Fruit fly (Drosophila melanogaster) whole organism, prepupa: ENCODE measurements around the gene CG6503.

Experiments used
- CG10631 ChIP-seq: fragments of 200-800 bp; sonication (Bioruptor generic); optimal IDR thresholded peaks from 2 replicates; lab custom pipeline; 2016; ENCODE audit warnings: missing biosample characterization, missing genetic modification characterization
- CG11294 ChIP-seq: fragments of 200-800 bp; sonication (Bioruptor generic); IDR thresholded peaks from 2 replicates; pipeline ENCODE4 v1.3.6; 2022; ENCODE audit warnings: missing biosample characterization, missing genetic modification characterization
- CG11762 ChIP-seq: fragments of 200-800 bp; sonication (Bioruptor generic); optimal IDR thresholded peaks from 3 replicates; lab custom pipeline; 2016; ENCODE audit warnings: missing biosample characterization, missing genetic modification characterization; ENCODE audit not compliant: insufficient read depth
- CG11902 ChIP-seq: fragments of 200-800 bp; sonication (Bioruptor generic); optimal IDR thresholded peaks from 3 replicates; lab custom pipeline; 2016; ENCODE audit warnings: missing biosample characterization, missing genetic modification characterization
- CG15336 ChIP-seq: fragments of 200-800 bp; sonication (Bioruptor generic); IDR thresholded peaks from 2 replicates; pipeline ENCODE4 v1.3.6; 2022; ENCODE audit warnings: missing biosample characterization, missing genetic modification characterization
- CG1621 ChIP-seq: fragments of 200-800 bp; sonication (Bioruptor generic); optimal IDR thresholded peaks from 3 replicates; lab custom pipeline; 2018; ENCODE audit warnings: missing biosample characterization, mild to moderate bottlenecking, missing genetic modification characterization
- CG3032 ChIP-seq: fragments of 200-800 bp; optimal IDR thresholded peaks from 2 replicates; lab custom pipeline; 2019; ENCODE audit warnings: missing biosample characterization, mild to moderate bottlenecking, missing genetic modification characterization, moderate library complexity
- CG4318 ChIP-seq: fragments of 200-800 bp; sonication (Bioruptor generic); optimal IDR thresholded peaks from 3 replicates; lab custom pipeline; 2017; ENCODE audit warnings: missing biosample characterization, mild to moderate bottlenecking, missing genetic modification characterization
- CG6163 ChIP-seq: fragments of 200-800 bp; sonication (Bioruptor generic); IDR thresholded peaks from 3 replicates; pipeline ENCODE4 v1.3.6; 2022; ENCODE audit warnings: missing biosample characterization, missing genetic modification characterization
- CG6276 ChIP-seq: fragments of 200-800 bp; sonication (Bioruptor generic); optimal IDR thresholded peaks from 2 replicates; lab custom pipeline; 2017; ENCODE audit warnings: missing biosample characterization, mild to moderate bottlenecking, missing genetic modification characterization
- CG6808 ChIP-seq: fragments of 200-800 bp; sonication (Bioruptor generic); optimal IDR thresholded peaks from 3 replicates; lab custom pipeline; 2017; ENCODE audit warnings: missing biosample characterization, missing genetic modification characterization, mild to moderate bottlenecking, moderate library complexity, missing genetic modification reagents
- CG7368 ChIP-seq: fragments of 200-800 bp; sonication (Bioruptor generic); optimal IDR thresholded peaks from 3 replicates; lab custom pipeline; 2016; ENCODE audit warnings: missing biosample characterization, missing genetic modification characterization
- CG8319 ChIP-seq: fragments of 200-800 bp; sonication (Bioruptor generic); optimal IDR thresholded peaks from 3 replicates; lab custom pipeline; 2016; ENCODE audit warnings: missing biosample characterization, missing genetic modification characterization
- CG8632 ChIP-seq: fragments of 200-800 bp; sonication (Bioruptor generic); optimal IDR thresholded peaks from 3 replicates; lab custom pipeline; 2016; ENCODE audit warnings: missing biosample characterization, missing genetic modification characterization
- CG9139 ChIP-seq: fragments of 200-800 bp; sonication (Bioruptor generic); optimal IDR thresholded peaks from 3 replicates; lab custom pipeline; 2017; ENCODE audit warnings: missing biosample characterization, mild to moderate bottlenecking, missing genetic modification characterization
- Eip78C ChIP-seq: fragments of 200-800 bp; sonication (Bioruptor generic); peaks from one replicate; lab custom pipeline; 2016; ENCODE audit warnings: missing biosample characterization, missing genetic modification characterization
- Eip93F ChIP-seq: fragments of 200-800 bp; sonication (Bioruptor generic); optimal IDR thresholded peaks from 2 replicates; lab custom pipeline; 2016; ENCODE audit warnings: missing biosample characterization, mild to moderate bottlenecking, missing genetic modification characterization
- Ets96B ChIP-seq: fragments of 200-800 bp; optimal IDR thresholded peaks from 2 replicates; lab custom pipeline; 2019; ENCODE audit warnings: missing biosample characterization, mild to moderate bottlenecking, missing genetic modification characterization, moderate library complexity
- Hr39 ChIP-seq: fragments of 200-800 bp; sonication (Bioruptor generic); optimal IDR thresholded peaks from 2 replicates; lab custom pipeline; 2016; ENCODE audit warnings: missing biosample characterization, missing genetic modification characterization
- Hr4 ChIP-seq: fragments of 200-800 bp; sonication (Bioruptor generic); optimal IDR thresholded peaks from 3 replicates; lab custom pipeline; 2016; ENCODE audit warnings: missing biosample characterization, missing genetic modification characterization
- Lpt ChIP-seq: fragments of 200-800 bp; sonication (Bioruptor generic); optimal IDR thresholded peaks from 3 replicates; lab custom pipeline; 2016; ENCODE audit warnings: missing biosample characterization, missing genetic modification characterization
- Met ChIP-seq: fragments of 200-800 bp; sonication (Bioruptor generic); optimal IDR thresholded peaks from 3 replicates; lab custom pipeline; 2016; ENCODE audit warnings: missing biosample characterization, missing genetic modification characterization
- OdsH ChIP-seq: fragments of 200-800 bp; sonication (Bioruptor generic); optimal IDR thresholded peaks from 3 replicates; lab custom pipeline; 2016; ENCODE audit warnings: missing biosample characterization, missing genetic modification characterization
- Sox14 ChIP-seq: fragments of 200-800 bp; sonication (Bioruptor generic); optimal IDR thresholded peaks from 3 replicates; lab custom pipeline; 2016; ENCODE audit warnings: missing biosample characterization, missing genetic modification characterization
- achi ChIP-seq: fragments of 200-800 bp; sonication (Bioruptor generic); optimal IDR thresholded peaks from 3 replicates; lab custom pipeline; 2016; ENCODE audit warnings: missing biosample characterization, missing genetic modification characterization
- cyc ChIP-seq: fragments of 200-800 bp; sonication (Bioruptor generic); optimal IDR thresholded peaks from 3 replicates; lab custom pipeline; 2016; ENCODE audit warnings: missing biosample characterization, missing genetic modification characterization
- dac ChIP-seq: fragments of 200-800 bp; sonication (Bioruptor generic); optimal IDR thresholded peaks from 2 replicates; lab custom pipeline; 2017; ENCODE audit warnings: missing biosample characterization, mild to moderate bottlenecking, missing genetic modification characterization
- eg ChIP-seq: fragments of 200-800 bp; sonication (Bioruptor generic); IDR thresholded peaks from 3 replicates; pipeline ENCODE4 v1.3.6; 2022; ENCODE audit warnings: missing biosample characterization, missing genetic modification characterization
- fd59A ChIP-seq: fragments of 200-800 bp; sonication (Bioruptor generic); optimal IDR thresholded peaks from 2 replicates; lab custom pipeline; 2017; ENCODE audit warnings: missing biosample characterization, mild to moderate bottlenecking, missing genetic modification characterization, missing genetic modification reagents
- fkh ChIP-seq: fragments of 200-800 bp; sonication (Bioruptor generic); optimal IDR thresholded peaks from 3 replicates; lab custom pipeline; 2017; ENCODE audit warnings: missing biosample characterization, mild to moderate bottlenecking, missing genetic modification characterization, moderate library complexity
- lz ChIP-seq: fragments of 200-800 bp; sonication (Bioruptor generic); optimal IDR thresholded peaks from 3 replicates; lab custom pipeline; 2016; ENCODE audit warnings: missing biosample characterization, missing genetic modification characterization
- net ChIP-seq: fragments of 200-800 bp; sonication (Bioruptor generic); optimal IDR thresholded peaks from 3 replicates; lab custom pipeline; 2016; ENCODE audit warnings: missing biosample characterization, missing genetic modification characterization
- salr ChIP-seq, 2 experiments: fragments of 200-800 bp; sonication (Bioruptor generic); optimal IDR thresholded peaks; 3 replicates each; lab custom pipeline; 2016 to 2018; ENCODE audit warnings: missing biosample characterization in 2 of 2, missing genetic modification characterization in 2 of 2, mild to moderate bottlenecking in 1 of 2
- spab ChIP-seq: fragments of 200-800 bp; sonication (Bioruptor generic); optimal IDR thresholded peaks from 2 replicates; lab custom pipeline; 2017; ENCODE audit warnings: missing biosample characterization, mild to moderate bottlenecking, missing genetic modification characterization, missing genetic modification reagents
- ss ChIP-seq, 2 experiments: fragments of 200-800 bp; sonication (Bioruptor generic); optimal IDR thresholded peaks; 2 replicates in 1 of 2; 3 replicates in 1 of 2; lab custom pipeline; 2017 to 2018; ENCODE audit warnings: mild to moderate bottlenecking in 2 of 2, missing biosample characterization in 2 of 2, missing genetic modification characterization in 2 of 2, moderate library complexity in 1 of 2
- svp ChIP-seq: fragments of 200-800 bp; sonication (Bioruptor generic); peaks from one replicate; lab custom pipeline; 2016; ENCODE audit warnings: missing biosample characterization, missing genetic modification characterization
- topi ChIP-seq: fragments of 200-800 bp; sonication (Bioruptor generic); optimal IDR thresholded peaks from 3 replicates; lab custom pipeline; 2016; ENCODE audit warnings: missing biosample characterization, missing genetic modification characterization
- vri ChIP-seq: fragments of 200-800 bp; sonication (Bioruptor generic); optimal IDR thresholded peaks from 3 replicates; lab custom pipeline; 2016; ENCODE audit warnings: missing biosample characterization, mild to moderate bottlenecking, missing genetic modification characterization

CG6503 gene

DNA sequence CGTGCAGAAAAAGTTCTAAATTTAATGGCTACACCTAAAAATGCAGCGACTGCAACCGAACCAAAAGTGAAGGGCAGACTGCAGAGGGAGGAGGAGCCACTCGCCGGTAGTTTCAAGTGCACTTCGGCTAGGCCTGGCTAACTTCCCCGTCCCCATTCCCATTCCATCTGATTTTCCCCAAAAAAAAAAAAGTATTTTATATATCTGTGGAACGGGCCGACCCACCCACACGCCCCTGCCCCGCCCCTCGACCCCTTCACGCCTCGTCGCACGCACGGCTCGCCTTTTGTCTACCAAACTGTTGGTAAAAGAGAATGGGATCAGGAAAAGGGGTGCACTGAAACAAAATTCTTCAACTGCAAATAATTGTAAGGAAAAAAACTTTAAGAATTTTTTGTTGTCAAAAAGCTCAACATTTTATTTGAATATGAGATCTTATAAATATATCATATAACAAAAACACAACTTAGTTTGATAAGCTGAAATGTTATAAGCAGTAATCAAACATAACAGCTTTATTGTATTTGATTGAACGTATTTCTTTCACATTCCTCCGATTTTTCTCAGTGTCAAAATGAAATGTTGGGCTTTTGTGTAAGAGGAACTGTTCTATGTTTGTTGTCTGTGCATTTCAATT is 19.1 kb upstream of the CG6503 start (continued):
- TF ChIP-seq fkh (GFP tag; lab: Kevin White, UChicago) (no peak), Lpt (peak; percentile 33), CG9139 (no peak), CG11294 (GFP tag; lab: Robert Waterston, UW) (peak; percentile 12; the same call in 1 of the 2 replicates), Ets96B (tag; lab: Kevin White, UChicago) (peak; percentile 50), CG6808 (no peak), topi (GFP tag; lab: Kevin White, UChicago) (no peak), lz (GFP tag; lab: Kevin White, UChicago) (no peak)
- TF ChIP-seq, all 60 proteins: peak for 22

DNA sequence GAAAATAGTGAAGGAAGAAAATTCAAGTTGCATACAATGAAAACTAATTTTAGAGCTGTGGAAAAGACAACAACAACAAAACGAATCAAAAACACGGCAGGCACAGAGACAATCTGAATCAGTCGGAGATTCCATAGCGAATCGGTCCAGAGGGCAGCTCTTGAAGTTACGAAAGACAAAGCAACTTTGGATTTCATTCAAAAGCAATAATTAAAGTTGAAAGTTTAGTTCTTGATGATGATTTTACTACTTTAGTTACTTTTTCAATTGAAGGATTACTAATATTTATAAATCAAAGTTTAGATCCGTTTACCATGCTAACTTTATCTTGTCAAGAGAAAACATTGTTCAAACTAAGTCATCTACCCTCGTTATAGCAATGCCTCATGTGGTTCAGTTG is 18.4 kb upstream of the CG6503 start:
- TF ChIP-seq CG11902 (GFP tag; lab: Kevin White, UChicago) (no peak), eg (GFP tag; lab: Robert Waterston, UW) (no peak), CG6276 (GFP tag; lab: Kevin White, UChicago) (no peak), OdsH (no peak), fd59A (GFP tag; lab: Kevin White, UChicago) (no peak), Hr39 (GFP tag; lab: Kevin White, UChicago) (no peak), salr (GFP tag; optimal IDR thresholded peaks at IDR 0.05; lab: Kevin White, UChicago) (no peak), svp (GFP tag; lab: Kevin White, UChicago) (no peak), CG8632 (no peak), CG11294 (GFP tag; lab: Robert Waterston, UW) (no peak), CG10631 (peak; percentile 15), fkh (GFP tag; lab: Kevin White, UChicago) (no peak), achi (GFP tag; lab: Kevin White, UChicago) (no peak), Hr4 (GFP tag; lab: Kevin White, UChicago) (peak; percentile 12), CG7368 (GFP tag; lab: Kevin White, UChicago) (no peak), Ets96B (tag; lab: Kevin White, UChicago) (no peak), Lpt (no peak), lz (GFP tag; lab: Kevin White, UChicago) (no peak), cyc (no peak), Eip93F (GFP tag; lab: Kevin White, UChicago) (no peak), ss (GFP tag; optimal IDR thresholded peaks at IDR 0.05; lab: Kevin White, UChicago) (no peak), CG3032 (tag; lab: Kevin White, UChicago) (no peak), spab (GFP tag; lab: Kevin White, UChicago) (no peak), Eip78C (peak; percentile 36), net (no peak), CG6163 (GFP tag; lab: Robert Waterston, UW) (no peak), CG11762 (GFP tag; lab: Kevin White, UChicago) (no peak), CG1621 (tag; lab: Kevin White, UChicago) (no peak), CG4318 (GFP tag; lab: Kevin White, UChicago) (peak; percentile 1), vri (GFP tag; lab: Kevin White, UChicago) (no peak), CG15336 (GFP tag; lab: Robert Waterston, UW) (peak; percentile 15; the same call in 1 of the 2 replicates), CG8319 (no peak), Met (GFP tag; lab: Kevin White, UChicago) (no peak), dac (GFP tag; lab: Kevin White, UChicago) (no peak), Sox14 (GFP tag; lab: Kevin White, UChicago) (no peak), CG6808 (no peak)
